Fruit fly (Drosophila melanogaster) whole organism, prepupa: ENCODE measurements around the gene CG5800.

ENCODE experiments used
- CG10631 ChIP-seq: fragments of 200-800 bp; sonication (Bioruptor generic); optimal IDR thresholded peaks from 2 replicates; lab custom pipeline; 2016; ENCODE audit warnings: missing biosample characterization, missing genetic modification characterization
- CG10669 ChIP-seq: fragments of 200-800 bp; sonication (Bioruptor generic); optimal IDR thresholded peaks from 3 replicates; lab custom pipeline; 2018; ENCODE audit warnings: missing biosample characterization, mild to moderate bottlenecking, missing genetic modification characterization, moderate library complexity
- CG11762 ChIP-seq: fragments of 200-800 bp; sonication (Bioruptor generic); optimal IDR thresholded peaks from 3 replicates; lab custom pipeline; 2016; ENCODE audit warnings: missing biosample characterization, missing genetic modification characterization; ENCODE audit not compliant: insufficient read depth
- CG11902 ChIP-seq: fragments of 200-800 bp; sonication (Bioruptor generic); optimal IDR thresholded peaks from 3 replicates; lab custom pipeline; 2016; ENCODE audit warnings: missing biosample characterization, missing genetic modification characterization
- CG15336 ChIP-seq: fragments of 200-800 bp; sonication (Bioruptor generic); IDR thresholded peaks from 2 replicates; pipeline ENCODE4 v1.3.6; 2022; ENCODE audit warnings: missing biosample characterization, missing genetic modification characterization
- CG1621 ChIP-seq: fragments of 200-800 bp; sonication (Bioruptor generic); optimal IDR thresholded peaks from 3 replicates; lab custom pipeline; 2018; ENCODE audit warnings: missing biosample characterization, mild to moderate bottlenecking, missing genetic modification characterization
- CG16779 ChIP-seq: fragments of 200-800 bp; sonication (Bioruptor generic); optimal IDR thresholded peaks from 3 replicates; lab custom pipeline; 2017; ENCODE audit warnings: missing biosample characterization, mild to moderate bottlenecking, missing genetic modification characterization
- CG3032 ChIP-seq: fragments of 200-800 bp; optimal IDR thresholded peaks from 2 replicates; lab custom pipeline; 2019; ENCODE audit warnings: missing biosample characterization, mild to moderate bottlenecking, missing genetic modification characterization, moderate library complexity
- CG31627 ChIP-seq: fragments of 200-800 bp; sonication (Bioruptor generic); optimal IDR thresholded peaks from 3 replicates; lab custom pipeline; 2016; ENCODE audit warnings: missing biosample characterization, missing genetic modification characterization
- CG32006 ChIP-seq: fragments of 200-800 bp; sonication (Bioruptor generic); optimal IDR thresholded peaks from 3 replicates; lab custom pipeline; 2017; ENCODE audit warnings: missing biosample characterization, mild to moderate bottlenecking, missing genetic modification characterization
- CG34406 ChIP-seq: fragments of 200-800 bp; sonication (Bioruptor generic); optimal IDR thresholded peaks from 3 replicates; lab custom pipeline; 2016; ENCODE audit warnings: missing biosample characterization, missing genetic modification characterization
- CG6792 ChIP-seq: fragments of 200-800 bp; sonication (Bioruptor generic); optimal IDR thresholded peaks from 3 replicates; lab custom pipeline; 2016; ENCODE audit warnings: missing biosample characterization, missing genetic modification characterization
- CG6808 ChIP-seq: fragments of 200-800 bp; sonication (Bioruptor generic); optimal IDR thresholded peaks from 3 replicates; lab custom pipeline; 2017; ENCODE audit warnings: missing biosample characterization, missing genetic modification characterization, mild to moderate bottlenecking, moderate library complexity, missing genetic modification reagents
- CG7368 ChIP-seq: fragments of 200-800 bp; sonication (Bioruptor generic); optimal IDR thresholded peaks from 3 replicates; lab custom pipeline; 2016; ENCODE audit warnings: missing biosample characterization, missing genetic modification characterization
- CG8632 ChIP-seq: fragments of 200-800 bp; sonication (Bioruptor generic); optimal IDR thresholded peaks from 3 replicates; lab custom pipeline; 2016; ENCODE audit warnings: missing biosample characterization, missing genetic modification characterization
- Eip78C ChIP-seq: fragments of 200-800 bp; sonication (Bioruptor generic); peaks from one replicate; lab custom pipeline; 2016; ENCODE audit warnings: missing biosample characterization, missing genetic modification characterization
- Gug ChIP-seq: fragments of 200-800 bp; sonication (Bioruptor generic); IDR thresholded peaks from 2 replicates; pipeline ENCODE4 v1.3.6; 2022; ENCODE audit warnings: missing biosample characterization, missing genetic modification characterization
- Hr39 ChIP-seq: fragments of 200-800 bp; sonication (Bioruptor generic); optimal IDR thresholded peaks from 2 replicates; lab custom pipeline; 2016; ENCODE audit warnings: missing biosample characterization, missing genetic modification characterization
- Hr4 ChIP-seq: fragments of 200-800 bp; sonication (Bioruptor generic); optimal IDR thresholded peaks from 3 replicates; lab custom pipeline; 2016; ENCODE audit warnings: missing biosample characterization, missing genetic modification characterization
- Lpt ChIP-seq: fragments of 200-800 bp; sonication (Bioruptor generic); optimal IDR thresholded peaks from 3 replicates; lab custom pipeline; 2016; ENCODE audit warnings: missing biosample characterization, missing genetic modification characterization
- Met ChIP-seq: fragments of 200-800 bp; sonication (Bioruptor generic); optimal IDR thresholded peaks from 3 replicates; lab custom pipeline; 2016; ENCODE audit warnings: missing biosample characterization, missing genetic modification characterization
- OdsH ChIP-seq: fragments of 200-800 bp; sonication (Bioruptor generic); optimal IDR thresholded peaks from 3 replicates; lab custom pipeline; 2016; ENCODE audit warnings: missing biosample characterization, missing genetic modification characterization
- Sox14 ChIP-seq: fragments of 200-800 bp; sonication (Bioruptor generic); optimal IDR thresholded peaks from 3 replicates; lab custom pipeline; 2016; ENCODE audit warnings: missing biosample characterization, missing genetic modification characterization
- achi ChIP-seq: fragments of 200-800 bp; sonication (Bioruptor generic); optimal IDR thresholded peaks from 3 replicates; lab custom pipeline; 2016; ENCODE audit warnings: missing biosample characterization, missing genetic modification characterization
- acj6 ChIP-seq: fragments of 200-800 bp; sonication (Bioruptor generic); optimal IDR thresholded peaks from 3 replicates; lab custom pipeline; 2016; ENCODE audit warnings: missing biosample characterization, missing genetic modification characterization
- dac ChIP-seq: fragments of 200-800 bp; sonication (Bioruptor generic); optimal IDR thresholded peaks from 2 replicates; lab custom pipeline; 2017; ENCODE audit warnings: missing biosample characterization, mild to moderate bottlenecking, missing genetic modification characterization
- dsx ChIP-seq: fragments of 200-800 bp; optimal IDR thresholded peaks from 3 replicates; lab custom pipeline; 2019; ENCODE audit warnings: missing biosample characterization, mild to moderate bottlenecking, missing genetic modification characterization, moderate library complexity; ENCODE audit not compliant: poor library complexity, severe bottlenecking
- eg ChIP-seq: fragments of 200-800 bp; sonication (Bioruptor generic); IDR thresholded peaks from 3 replicates; pipeline ENCODE4 v1.3.6; 2022; ENCODE audit warnings: missing biosample characterization, missing genetic modification characterization
- esn ChIP-seq: fragments of 200-800 bp; sonication (Bioruptor generic); optimal IDR thresholded peaks from 2 replicates; lab custom pipeline; 2016; ENCODE audit warnings: missing biosample characterization, mild to moderate bottlenecking, missing genetic modification characterization, moderate library complexity
- fd85E ChIP-seq: fragments of 200-800 bp; sonication (Bioruptor generic); optimal IDR thresholded peaks from 3 replicates; lab custom pipeline; 2016; ENCODE audit warnings: missing biosample characterization, missing genetic modification characterization
- lz ChIP-seq: fragments of 200-800 bp; sonication (Bioruptor generic); optimal IDR thresholded peaks from 3 replicates; lab custom pipeline; 2016; ENCODE audit warnings: missing biosample characterization, missing genetic modification characterization
- net ChIP-seq: fragments of 200-800 bp; sonication (Bioruptor generic); optimal IDR thresholded peaks from 3 replicates; lab custom pipeline; 2016; ENCODE audit warnings: missing biosample characterization, missing genetic modification characterization
- pdm3 ChIP-seq: fragments of 200-800 bp; sonication (Bioruptor generic); optimal IDR thresholded peaks from 3 replicates; lab custom pipeline; 2016; ENCODE audit warnings: missing biosample characterization, missing genetic modification characterization
- salr ChIP-seq, 2 experiments: fragments of 200-800 bp; sonication (Bioruptor generic); optimal IDR thresholded peaks; 3 replicates each; lab custom pipeline; 2016 to 2018; ENCODE audit warnings: missing biosample characterization in 2 of 2, missing genetic modification characterization in 2 of 2, mild to moderate bottlenecking in 1 of 2
- spab ChIP-seq: fragments of 200-800 bp; sonication (Bioruptor generic); optimal IDR thresholded peaks from 2 replicates; lab custom pipeline; 2017; ENCODE audit warnings: missing biosample characterization, mild to moderate bottlenecking, missing genetic modification characterization, missing genetic modification reagents
- svp ChIP-seq: fragments of 200-800 bp; sonication (Bioruptor generic); peaks from one replicate; lab custom pipeline; 2016; ENCODE audit warnings: missing biosample characterization, missing genetic modification characterization
- topi ChIP-seq: fragments of 200-800 bp; sonication (Bioruptor generic); optimal IDR thresholded peaks from 3 replicates; lab custom pipeline; 2016; ENCODE audit warnings: missing biosample characterization, missing genetic modification characterization

The CG5800 gene

DNA sequence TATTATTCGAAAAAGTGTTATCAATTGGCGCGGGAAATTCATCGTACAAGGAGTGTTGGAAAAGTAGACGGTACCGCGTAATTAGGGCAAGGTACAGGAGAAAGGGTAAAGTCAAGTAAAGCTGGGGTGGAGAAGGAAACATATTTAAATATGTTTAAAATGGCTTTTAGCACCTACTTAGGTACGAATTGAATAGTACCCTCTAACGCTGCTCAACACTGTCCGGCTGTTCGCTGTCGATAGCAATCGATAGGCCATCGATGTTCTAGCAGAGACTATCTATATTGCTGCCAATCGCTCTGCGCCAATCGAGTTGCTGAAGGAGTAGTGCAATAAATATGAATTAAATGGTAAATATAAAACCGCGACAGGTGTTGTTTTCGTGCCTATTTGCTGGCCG, 36.8 kb upstream of the CG5800 start, which contains the start of gene X11L (continued):
- peak; percentile 44 for TF ChIP-seq CG1621 (tag; lab: Kevin White, UChicago)
- TF ChIP-seq spab (GFP tag; lab: Kevin White, UChicago) = no peak
- TF ChIP-seq CG31627 (GFP tag; lab: Kevin White, UChicago) = peak; percentile 81
- peak; percentile 36 for TF ChIP-seq CG11902
- peak in 1 of 2 experiments; percentile 38 for TF ChIP-seq salr (GFP tag; optimal IDR thresholded peaks at IDR 0.05; lab: Kevin White, UChicago)
- 0 out of 2 replicates have a peak, but pooled peaks have one; percentile 25 for TF ChIP-seq CG15336 (GFP tag; lab: Robert Waterston, UW)
- TF ChIP-seq CG34406 (GFP tag; lab: Kevin White, UChicago) = peak; percentile 39

DNA sequence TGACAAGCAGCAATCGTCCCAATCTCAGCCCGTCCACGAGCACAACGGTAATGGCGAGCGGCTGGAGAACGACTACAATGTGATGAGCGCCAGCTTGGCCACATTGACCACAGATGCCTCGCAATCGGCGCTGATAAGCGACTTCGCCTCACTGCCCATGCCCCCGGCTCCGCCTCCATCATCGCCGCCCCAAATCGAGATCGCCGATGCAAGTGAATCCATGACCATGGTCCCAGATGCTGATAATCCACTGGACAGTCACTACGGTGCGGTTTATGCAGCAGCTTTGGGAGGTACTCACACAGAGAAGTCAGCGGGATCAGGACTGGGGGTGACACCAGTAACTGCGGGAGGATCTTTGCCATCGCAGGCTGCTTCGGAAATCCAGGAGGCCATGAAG, 33.6 kb upstream of the CG5800 start:
- peak; percentile 16 for TF ChIP-seq dsx (GFP tag; lab: Kevin White, UChicago)
- TF ChIP-seq net (GFP tag; lab: Kevin White, UChicago) = no peak
- TF ChIP-seq Sox14 = no peak
- no peak for TF ChIP-seq CG10669 (GFP tag; lab: Kevin White, UChicago)
- no peak for TF ChIP-seq Gug
- no peak for TF ChIP-seq CG11762
- TF ChIP-seq svp (GFP tag; lab: Kevin White, UChicago) = peak; percentile 99
- TF ChIP-seq CG32006 (GFP tag; lab: Kevin White, UChicago) = no peak
- no peak for TF ChIP-seq CG16779 (tag; lab: Kevin White, UChicago)
- TF ChIP-seq achi (GFP tag; lab: Kevin White, UChicago) = no peak
- TF ChIP-seq topi (GFP tag; lab: Kevin White, UChicago) = no peak
- TF ChIP-seq Eip78C (GFP tag; lab: Kevin White, UChicago) = peak; percentile 40

DNA sequence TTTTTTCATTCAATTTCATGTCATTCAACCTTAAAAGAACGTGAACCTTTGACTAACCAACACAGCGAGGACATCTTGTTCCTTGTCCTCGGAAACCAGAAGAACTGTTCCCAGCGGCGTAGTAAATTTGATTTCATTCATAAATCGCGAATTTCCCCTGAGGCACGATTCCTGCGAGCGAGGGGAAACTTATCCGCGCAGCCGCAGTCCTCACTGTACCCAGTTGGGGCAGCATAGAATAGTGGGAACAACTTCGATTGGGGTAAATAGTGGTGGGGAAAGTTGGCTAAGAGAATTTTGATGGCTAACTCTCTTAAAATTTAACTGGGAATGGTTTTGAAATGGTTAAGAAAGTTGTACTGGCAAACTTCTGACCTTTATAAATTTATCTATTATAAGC, 24.6 kb upstream of the CG5800 start:
- TF ChIP-seq achi (GFP tag; lab: Kevin White, UChicago) = no peak
- no peak for TF ChIP-seq CG10631 (GFP tag; lab: Kevin White, UChicago)
- no peak for TF ChIP-seq esn (GFP tag; lab: Kevin White, UChicago)
- TF ChIP-seq pdm3 (GFP tag; lab: Kevin White, UChicago) = no peak
- no peak for TF ChIP-seq acj6 (GFP tag; lab: Kevin White, UChicago)
- TF ChIP-seq CG11762 = no peak
- TF ChIP-seq CG6808 (GFP tag; lab: Kevin White, UChicago) = no peak
- TF ChIP-seq fd85E = no peak
- TF ChIP-seq Met (GFP tag; lab: Kevin White, UChicago) = no peak
- no peak for TF ChIP-seq CG7368 (GFP tag; lab: Kevin White, UChicago)
- no peak for TF ChIP-seq CG1621 (tag; lab: Kevin White, UChicago)
- TF ChIP-seq, all 60 proteins: peak for 0

DNA sequence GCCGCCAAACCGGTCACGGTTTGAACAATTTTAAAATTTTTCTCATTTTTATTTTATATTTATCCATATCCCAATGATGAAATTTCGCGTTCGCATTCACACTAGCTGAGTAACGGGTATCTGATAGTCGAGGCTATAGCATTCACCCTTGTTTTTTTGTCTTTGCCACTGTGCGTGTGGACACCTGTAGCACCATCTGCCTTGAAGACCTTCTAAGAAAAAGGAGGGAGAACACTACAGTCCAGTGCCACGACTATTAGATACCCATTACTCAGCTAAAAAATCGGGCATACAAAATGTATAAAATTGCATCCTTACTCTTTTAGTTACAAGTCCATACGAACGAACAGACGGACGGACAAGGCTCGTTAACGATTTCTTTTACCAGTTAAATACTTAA, 13.9 kb upstream of the CG5800 start:
- no peak for TF ChIP-seq CG3032
- no peak for TF ChIP-seq OdsH (GFP tag; lab: Kevin White, UChicago)
- no peak for TF ChIP-seq fd85E
- no peak for TF ChIP-seq achi (GFP tag; lab: Kevin White, UChicago)
- TF ChIP-seq Sox14 = no peak
- no peak for TF ChIP-seq CG34406 (GFP tag; lab: Kevin White, UChicago)
- no peak for TF ChIP-seq salr (GFP tag; optimal IDR thresholded peaks at IDR 0.05; lab: Kevin White, UChicago)
- TF ChIP-seq CG32006 (GFP tag; lab: Kevin White, UChicago) = no peak
- TF ChIP-seq Lpt (GFP tag; lab: Kevin White, UChicago) = no peak
- TF ChIP-seq CG7368 (GFP tag; lab: Kevin White, UChicago) = no peak
- TF ChIP-seq CG10631 (GFP tag; lab: Kevin White, UChicago) = no peak
- TF ChIP-seq Hr39 (GFP tag; lab: Kevin White, UChicago) = no peak
- no peak for TF ChIP-seq pdm3 (GFP tag; lab: Kevin White, UChicago)
- TF ChIP-seq lz (GFP tag; lab: Kevin White, UChicago) = no peak
- no peak for TF ChIP-seq Hr4 (GFP tag; lab: Kevin White, UChicago)
- TF ChIP-seq CG6792 (GFP tag; lab: Kevin White, UChicago) = no peak
- no peak for TF ChIP-seq CG8632 (GFP tag; lab: Kevin White, UChicago)
- TF ChIP-seq eg (GFP tag; lab: Robert Waterston, UW) = no peak
- TF ChIP-seq CG6808 (GFP tag; lab: Kevin White, UChicago) = no peak
- TF ChIP-seq dac = no peak
